Fruit fly (Drosophila melanogaster): ENCODE data around the gene CG32264.

The CG32264 gene

DNA sequence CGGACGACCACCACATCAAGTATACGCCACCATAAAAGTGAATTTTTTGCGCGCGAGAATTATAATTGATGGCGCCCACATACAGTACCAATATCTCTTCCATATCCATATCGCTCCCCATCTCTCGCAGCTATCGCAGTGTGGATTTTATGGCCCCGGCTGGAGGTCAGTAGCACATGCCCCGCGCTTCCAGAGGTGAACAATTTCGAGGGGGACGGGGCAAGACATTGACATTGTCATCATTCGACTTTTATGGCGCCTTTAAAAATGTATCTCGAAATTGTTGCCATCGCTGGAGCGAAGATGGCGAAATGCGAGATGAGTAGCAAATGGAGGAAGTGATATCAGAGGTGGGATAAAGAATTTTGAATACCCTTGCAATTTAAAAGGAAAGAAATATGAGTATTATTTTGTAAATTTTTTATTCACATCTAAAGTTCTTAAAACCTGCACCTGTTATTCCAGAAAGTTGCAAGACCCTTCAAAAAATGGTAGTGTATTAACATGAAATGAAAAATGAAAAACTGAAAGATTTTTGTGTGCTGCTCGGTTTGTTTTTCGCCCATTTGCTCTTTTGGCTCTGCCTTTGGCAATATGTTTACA lies 45.8 kb downstream of the CG32264 start:
- TF ChIP-seq Elba2 (GFP tag; optimal IDR thresholded peaks at IDR 0.05) (no peak), chn (GFP tag; optimal IDR thresholded peaks at IDR 0.05) (no peak), p53 (GFP tag; optimal IDR thresholded peaks at IDR 0.05) (no peak), CG7745 (tag; optimal IDR thresholded peaks at IDR 0.05) (no peak), toy (GFP tag; IDR thresholded peaks at IDR 0.05) (no peak), Doc3 (GFP tag; IDR thresholded peaks at IDR 0.05; ENCODE audit: partially characterized antibody) (no peak), NC2β (GFP tag; optimal IDR thresholded peaks at IDR 0.05) (no peak), bigmax (GFP tag; optimal IDR thresholded peaks at IDR 0.05) (no peak), Dip2 (GFP tag; IDR thresholded peaks at IDR 0.05) (no peak), amos (GFP tag; IDR thresholded peaks at IDR 0.05; ENCODE audit: partially characterized antibody) (no peak), chinmo (GFP tag; IDR thresholded peaks at IDR 0.05; ENCODE audit: partially characterized antibody) (peak; percentile 55; the same call in 1 of the 4 replicates), HmgZ (tag; optimal IDR thresholded peaks at IDR 0.05) (peak; percentile 6), CG16779 (GFP tag; IDR thresholded peaks at IDR 0.05) (no peak), Sox102F (GFP tag; optimal IDR thresholded peaks at IDR 0.05) (peak; percentile 35), ato (GFP tag; IDR thresholded peaks at IDR 0.05; ENCODE audit: partially characterized antibody) (no peak), CG17359 (tag; optimal IDR thresholded peaks at IDR 0.05) (peak; percentile 41), CG16863 (GFP tag; optimal IDR thresholded peaks at IDR 0.05) (no peak), CG13287 (GFP tag; IDR thresholded peaks at IDR 0.05; ENCODE audit: partially characterized antibody) (no peak), sisA (GFP tag; IDR thresholded peaks at IDR 0.05) (no peak), CG30403 (GFP tag; optimal IDR thresholded peaks at IDR 0.05) (no peak), Hr3 (GFP tag; optimal IDR thresholded peaks at IDR 0.05) (no peak), CG31224 (GFP tag; IDR thresholded peaks at IDR 0.05) (0 out of 2 replicates have a peak, but pooled peaks have one; percentile 13), usp (GFP tag; optimal IDR thresholded peaks at IDR 0.05) (no peak), Hr39 (optimal IDR thresholded peaks at IDR 0.05) (no peak), Bteb2 (GFP tag; optimal IDR thresholded peaks at IDR 0.05) (peak; percentile 31), ro (GFP tag; IDR thresholded peaks at IDR 0.05) (no peak), Gsc (GFP tag; IDR thresholded peaks at IDR 0.05) (no peak), CG17568 (GFP tag; optimal IDR thresholded peaks at IDR 0.05) (no peak), Fer2 (tag; optimal IDR thresholded peaks at IDR 0.05) (no peak), CG18599 (GFP tag; optimal IDR thresholded peaks at IDR 0.05) (peak; percentile 61), Atf3 (GFP tag; optimal IDR thresholded peaks at IDR 0.05) (no peak), gsb (GFP tag; IDR thresholded peaks at IDR 0.05) (no peak), ssp (GFP tag; IDR thresholded peaks at IDR 0.05) (no peak), CG12071 (GFP tag; optimal IDR thresholded peaks at IDR 0.05) (peak; percentile 46), CG3726 (GFP tag; IDR thresholded peaks at IDR 0.05) (no peak), Stat92E (GFP tag; optimal IDR thresholded peaks at IDR 0.05) (no peak), CG12219 (GFP tag; optimal IDR thresholded peaks at IDR 0.05) (no peak), CG7987 (GFP tag; optimal IDR thresholded peaks at IDR 0.05) (no peak), CG4730 (GFP tag; IDR thresholded peaks at IDR 0.05) (peak; percentile 29; the same call in 1 of the 2 replicates), CG31441 (GFP tag; IDR thresholded peaks at IDR 0.05) (no peak), vvl (GFP tag; IDR thresholded peaks at IDR 0.05) (peak; percentile 20; the same call in 1 of the 2 replicates), CG13624 (GFP tag; optimal IDR thresholded peaks at IDR 0.05) (peak; percentile 44), btn (GFP tag; optimal IDR thresholded peaks at IDR 0.05) (no peak), inv (GFP tag; IDR thresholded peaks at IDR 0.05; ENCODE audit: partially characterized antibody) (no peak), CG4424 (GFP tag; optimal IDR thresholded peaks at IDR 0.05) (peak; percentile 16), nmo (GFP tag; optimal IDR thresholded peaks at IDR 0.05) (no peak), peb (GFP tag; IDR thresholded peaks at IDR 0.05) (no peak), CG14050 (GFP tag; IDR thresholded peaks at IDR 0.05) (no peak; the same call in 2 of the 3 replicates), CG33557 (GFP tag; optimal IDR thresholded peaks at IDR 0.05) (no peak), danr (GFP tag; IDR thresholded peaks at IDR 0.05) (no peak), sug (tag; optimal IDR thresholded peaks at IDR 0.05) (peak; percentile 28)
